Fruit fly (Drosophila melanogaster) whole organism, embryonic: ENCODE data around the gene Lcp65Ab1.

ENCODE experiments used
- CG12659 ChIP-seq: fragments of 200-800 bp; sonication (Bioruptor generic); optimal IDR thresholded peaks from 3 replicates; lab custom pipeline; 2017; ENCODE audit warnings: mild to moderate bottlenecking, missing biosample characterization, missing genetic modification reagents, missing genetic modification characterization
- CG12744 ChIP-seq: fragments of 200-800 bp; sonication (Bioruptor generic); optimal IDR thresholded peaks from 2 replicates; lab custom pipeline; 2016; ENCODE audit warnings: missing biosample characterization, missing genetic modification characterization
- CG14014 ChIP-seq: fragments of 200-800 bp; sonication (Bioruptor generic); IDR thresholded peaks from 2 replicates; pipeline ENCODE4 v1.3.6; 2022; ENCODE audit warnings: missing biosample characterization, missing genetic modification characterization
- CG14667 ChIP-seq: fragments of 200-800 bp; sonication (Bioruptor generic); IDR thresholded peaks from 2 replicates; pipeline ENCODE4 v1.3.6; 2022; ENCODE audit warnings: missing biosample characterization, missing genetic modification characterization
- CG15073 ChIP-seq: fragments of 200-800 bp; sonication (Bioruptor generic); optimal IDR thresholded peaks from 2 replicates; lab custom pipeline; 2016; ENCODE audit warnings: missing biosample characterization, missing genetic modification characterization
- CG15601 ChIP-seq: fragments of 200-800 bp; sonication (Bioruptor generic); optimal IDR thresholded peaks from 3 replicates; lab custom pipeline; 2019; ENCODE audit warnings: missing biosample characterization, mild to moderate bottlenecking, missing genetic modification characterization, moderate library complexity
- CG17186 ChIP-seq: fragments of 200-800 bp; sonication (Bioruptor generic); optimal IDR thresholded peaks from 3 replicates; lab custom pipeline; 2017; ENCODE audit warnings: missing biosample characterization, missing genetic modification reagents, missing genetic modification characterization
- CG17328 ChIP-seq: fragments of 200-800 bp; sonication (Bioruptor generic); IDR thresholded peaks from 2 replicates; pipeline ENCODE4 v1.3.6; 2022; ENCODE audit warnings: missing biosample characterization, missing genetic modification characterization
- CG18764 ChIP-seq: fragments of 200-800 bp; sonication (Bioruptor generic); optimal IDR thresholded peaks from 3 replicates; lab custom pipeline; 2016; ENCODE audit warnings: missing biosample characterization, missing genetic modification characterization
- CG2889 ChIP-seq: fragments of 200-800 bp; sonication (Bioruptor generic); IDR thresholded peaks from 3 replicates; pipeline ENCODE4 v1.3.6; 2022; ENCODE audit warnings: missing biosample characterization, missing genetic modification characterization
- CG30020 ChIP-seq: fragments of 200-800 bp; optimal IDR thresholded peaks from 2 replicates; lab custom pipeline; 2019; ENCODE audit warnings: missing biosample characterization, mild to moderate bottlenecking, missing genetic modification characterization, moderate library complexity
- CG30431 ChIP-seq: fragments of 200-800 bp; sonication (Bioruptor generic); optimal IDR thresholded peaks from 2 replicates; lab custom pipeline; 2017; ENCODE audit warnings: missing biosample characterization, missing genetic modification characterization
- CG31365 ChIP-seq: fragments of 200-800 bp; sonication (Bioruptor generic); optimal IDR thresholded peaks from 2 replicates; lab custom pipeline; 2018; ENCODE audit warnings: missing biosample characterization, mild to moderate bottlenecking, missing genetic modification characterization
- CG3281 ChIP-seq: fragments of 200-800 bp; sonication (Bioruptor generic); optimal IDR thresholded peaks from 3 replicates; lab custom pipeline; 2017; ENCODE audit warnings: missing biosample characterization, mild to moderate bottlenecking, missing genetic modification characterization
- CG6813 ChIP-seq: fragments of 200-800 bp; sonication (Bioruptor generic); optimal IDR thresholded peaks from 2 replicates; lab custom pipeline; 2017; ENCODE audit warnings: missing biosample characterization, missing genetic modification characterization, mild to moderate bottlenecking, moderate library complexity, missing genetic modification reagents
- CG7786 ChIP-seq: fragments of 200-800 bp; sonication (Bioruptor generic); optimal IDR thresholded peaks from 2 replicates; lab custom pipeline; 2016; ENCODE audit warnings: missing biosample characterization, missing genetic modification characterization
- CG8281 ChIP-seq: fragments of 200-800 bp; sonication (Bioruptor generic); optimal IDR thresholded peaks from 2 replicates; lab custom pipeline; 2018; ENCODE audit warnings: missing biosample characterization, mild to moderate bottlenecking, missing genetic modification characterization, moderate library complexity
- CG9817 ChIP-seq: fragments of 200-800 bp; sonication (Bioruptor generic); optimal IDR thresholded peaks from 2 replicates; lab custom pipeline; 2018; ENCODE audit warnings: missing biosample characterization, mild to moderate bottlenecking, missing genetic modification characterization, moderate library complexity
- Fer3 ChIP-seq: fragments of 200-800 bp; sonication (Bioruptor generic); optimal IDR thresholded peaks from 2 replicates; lab custom pipeline; 2018; ENCODE audit warnings: missing biosample characterization, mild to moderate bottlenecking, missing genetic modification characterization, moderate library complexity
- Gsc ChIP-seq: fragments of 200-800 bp; sonication (Bioruptor generic); IDR thresholded peaks from 2 replicates; pipeline ENCODE4 v1.3.6; 2022; ENCODE audit warnings: missing biosample characterization, missing genetic modification characterization
- HLH4C ChIP-seq: fragments of 200-800 bp; sonication (Bioruptor generic); IDR thresholded peaks from 3 replicates; pipeline ENCODE4 v1.3.6; 2022; ENCODE audit warnings: missing biosample characterization, missing genetic modification characterization; ENCODE audit not compliant: partially characterized antibody
- Hmr ChIP-seq: fragments of 200-800 bp; sonication (Bioruptor generic); optimal IDR thresholded peaks from 3 replicates; lab custom pipeline; 2017; ENCODE audit warnings: mild to moderate bottlenecking, missing biosample characterization, missing genetic modification reagents, missing genetic modification characterization
- Lhr ChIP-seq: fragments of 200-800 bp; sonication (Bioruptor generic); optimal IDR thresholded peaks from 3 replicates; lab custom pipeline; 2017; ENCODE audit warnings: mild to moderate bottlenecking, missing biosample characterization, missing genetic modification reagents, missing genetic modification characterization
- Lim3 ChIP-seq: fragments of 200-800 bp; sonication (Bioruptor generic); IDR thresholded peaks from 2 replicates; pipeline ENCODE4 v1.3.6; 2022; ENCODE audit warnings: missing biosample characterization, missing genetic modification characterization
- Sin3A ChIP-seq: fragments of >200 bp; optimal IDR thresholded peaks from 2 replicates; lab custom pipeline; 2018
- Sox100B ChIP-seq: fragments of 200-800 bp; sonication (Bioruptor generic); optimal IDR thresholded peaks from 3 replicates; lab custom pipeline; 2018; ENCODE audit warnings: missing biosample characterization, mild to moderate bottlenecking, missing genetic modification characterization
- ase ChIP-seq: fragments of 200-800 bp; sonication (Bioruptor generic); IDR thresholded peaks from 3 replicates; pipeline ENCODE4 v1.3.6; 2022; ENCODE audit warnings: missing biosample characterization, missing genetic modification characterization
- ash1 ChIP-seq: fragments of 200-800 bp; sonication (Bioruptor generic); optimal IDR thresholded peaks from 2 replicates; lab custom pipeline; 2018; ENCODE audit warnings: missing biosample characterization, mild to moderate bottlenecking, missing genetic modification characterization
- br ChIP-seq: fragments of >200 bp; optimal IDR thresholded peaks from 2 replicates; lab custom pipeline; 2017
- caup ChIP-seq: fragments of 200-800 bp; sonication (Bioruptor generic); optimal IDR thresholded peaks from 3 replicates; lab custom pipeline; 2017; ENCODE audit warnings: missing biosample characterization, mild to moderate bottlenecking, missing genetic modification characterization, moderate library complexity; ENCODE audit not compliant: severe bottlenecking
- chif ChIP-seq, 2 experiments: fragments of 200-800 bp; sonication (Bioruptor generic); optimal IDR thresholded peaks; 3 replicates each; lab custom pipeline; 2016; ENCODE audit warnings: missing biosample characterization in 2 of 2, missing genetic modification characterization in 2 of 2
- chm ChIP-seq: fragments of 200-800 bp; sonication (Bioruptor generic); IDR thresholded peaks from 2 replicates; pipeline ENCODE4 v1.3.6; 2022; ENCODE audit warnings: missing biosample characterization, missing genetic modification characterization
- crol ChIP-seq: fragments of 200-800 bp; sonication (Bioruptor generic); IDR thresholded peaks from 2 replicates; pipeline ENCODE4 v1.3.6; 2022; ENCODE audit warnings: missing biosample characterization, missing genetic modification characterization
- dm ChIP-seq: fragments of 200-800 bp; sonication (Bioruptor generic); optimal IDR thresholded peaks from 3 replicates; lab custom pipeline; 2016; ENCODE audit warnings: missing biosample characterization, missing genetic modification characterization
- en ChIP-seq: fragments of 200-800 bp; sonication (Bioruptor generic); optimal IDR thresholded peaks from 2 replicates; lab custom pipeline; 2016; ENCODE audit warnings: missing biosample characterization, missing genetic modification characterization
- fd96Cb ChIP-seq: fragments of 200-800 bp; sonication (Bioruptor generic); optimal IDR thresholded peaks from 2 replicates; lab custom pipeline; 2018; ENCODE audit warnings: missing biosample characterization, mild to moderate bottlenecking, missing genetic modification characterization, moderate library complexity
- ftz-f1 ChIP-seq: fragments of 200-800 bp; sonication (Bioruptor generic); optimal IDR thresholded peaks from 2 replicates; lab custom pipeline; 2016; ENCODE audit warnings: missing biosample characterization, missing genetic modification characterization
- gce ChIP-seq: fragments of 200-800 bp; sonication (Bioruptor generic); IDR thresholded peaks from 3 replicates; pipeline ENCODE4 v1.3.6; 2022; ENCODE audit warnings: missing biosample characterization, missing genetic modification characterization
- grn ChIP-seq: fragments of 200-800 bp; sonication (Bioruptor generic); optimal IDR thresholded peaks from 3 replicates; lab custom pipeline; 2017; ENCODE audit warnings: missing biosample characterization, missing genetic modification characterization
- kah ChIP-seq: fragments of 200-800 bp; sonication (Bioruptor generic); optimal IDR thresholded peaks from 2 replicates; lab custom pipeline; 2018; ENCODE audit warnings: missing biosample characterization, mild to moderate bottlenecking, missing genetic modification characterization
- lilli ChIP-seq: fragments of 200-800 bp; sonication (Bioruptor generic); optimal IDR thresholded peaks from 3 replicates; lab custom pipeline; 2016; ENCODE audit warnings: missing biosample characterization, missing genetic modification characterization
- luna ChIP-seq: fragments of 200-800 bp; sonication (Bioruptor generic); optimal IDR thresholded peaks from 2 replicates; lab custom pipeline; 2016; ENCODE audit warnings: missing biosample characterization, missing genetic modification characterization
- nerfin-1 ChIP-seq: fragments of 200-800 bp; sonication (Bioruptor generic); optimal IDR thresholded peaks from 3 replicates; lab custom pipeline; 2019; ENCODE audit warnings: missing biosample characterization, mild to moderate bottlenecking, missing genetic modification characterization, moderate library complexity
- oc ChIP-seq: fragments of 200-800 bp; sonication (Bioruptor generic); optimal IDR thresholded peaks from 2 replicates; lab custom pipeline; 2018; ENCODE audit warnings: missing biosample characterization, mild to moderate bottlenecking, missing genetic modification characterization, moderate library complexity
- otp ChIP-seq: fragments of 200-800 bp; sonication (Bioruptor generic); IDR thresholded peaks from 3 replicates; pipeline ENCODE4, ENCODE4 v1.3.6; 2022; ENCODE audit warnings: missing biosample characterization, missing genetic modification characterization
- pan ChIP-seq, 4 experiments: fragments of >200 bp in 3 of 4; fragments of 200-800 bp in 1 of 4; sonication (Bioruptor generic) in 1 of 4; optimal IDR thresholded peaks in 3 of 4; IDR thresholded peaks in 1 of 4; 2 replicates each; pipeline versions ENCODE4 v1.3.6 to Lab custom; 2017 to 2022; ENCODE audit warnings: missing biosample characterization in 2 of 4, missing genetic modification characterization in 2 of 4, mixed read lengths in 1 of 4
- pzg ChIP-seq: fragments of 200-800 bp; sonication (Bioruptor generic); optimal IDR thresholded peaks from 3 replicates; lab custom pipeline; 2018; ENCODE audit warnings: missing biosample characterization, mild to moderate bottlenecking, missing genetic modification characterization, moderate library complexity
- scrt ChIP-seq: fragments of 200-800 bp; sonication (Bioruptor generic); optimal IDR thresholded peaks from 2 replicates; lab custom pipeline; 2018; ENCODE audit warnings: missing biosample characterization, mild to moderate bottlenecking, missing genetic modification characterization, moderate library complexity
- slou ChIP-seq: fragments of 200-800 bp; sonication (Bioruptor generic); optimal IDR thresholded peaks from 3 replicates; lab custom pipeline; 2016; ENCODE audit warnings: missing biosample characterization, missing genetic modification characterization
- sqz ChIP-seq: fragments of 200-800 bp; sonication (Bioruptor generic); optimal IDR thresholded peaks from 3 replicates; lab custom pipeline; 2018; ENCODE audit warnings: missing biosample characterization, mild to moderate bottlenecking, missing genetic modification characterization
- vfl ChIP-seq: fragments of 200-800 bp; sonication (Bioruptor generic); optimal IDR thresholded peaks from 2 replicates; lab custom pipeline; 2016; ENCODE audit warnings: missing biosample characterization, missing genetic modification characterization

Lcp65Ab1 gene

dm6 chr3L:6181776-6182175, 32.4 kb downstream of the Lcp65Ab1 start, which contains the start of gene CG10274 (continued):
- TF ChIP-seq CG15601 (tag; lab: Kevin White, UChicago), result no peak
- peak; percentile 39 for TF ChIP-seq CG14667 (GFP tag; lab: Robert Waterston, UW)
- TF ChIP-seq vfl (GFP tag; lab: Kevin White, UChicago), result no peak
- TF ChIP-seq sqz, result no peak
- TF ChIP-seq CG14014 (GFP tag; lab: Robert Waterston, UW), result peak; percentile 76
- no peak for TF ChIP-seq otp (GFP tag; lab: Robert Waterston, UW)
- TF ChIP-seq CG17328 (GFP tag; lab: Robert Waterston, UW), result peak; percentile 49; the same call in 1 of the 2 replicates
- peak; percentile 58 to 71 for TF ChIP-seq chif (GFP tag; optimal IDR thresholded peaks at IDR 0.05; lab: Kevin White, UChicago)
- no peak for TF ChIP-seq oc (tag; lab: Kevin White, UChicago)
- TF ChIP-seq caup (GFP tag; lab: Kevin White, UChicago), result no peak
- no peak for TF ChIP-seq CG8281 (tag; lab: Kevin White, UChicago)
- TF ChIP-seq Sox100B (GFP tag; lab: Kevin White, UChicago), result no peak
- TF ChIP-seq CG12659, result peak; percentile 84
- peak; percentile 72 for TF ChIP-seq CG18764 (GFP tag; lab: Kevin White, UChicago)
- TF ChIP-seq CG12744 (GFP tag; lab: Kevin White, UChicago), result peak; percentile 48
- TF ChIP-seq br (lab: Kevin White, UChicago), result no peak
- no peak for TF ChIP-seq CG6813 (GFP tag; lab: Kevin White, UChicago)
- no peak for TF ChIP-seq ftz-f1 (GFP tag; lab: Kevin White, UChicago)
- peak; percentile 73 for TF ChIP-seq Fer3 (tag; lab: Kevin White, UChicago)
- TF ChIP-seq CG31365 (tag; lab: Kevin White, UChicago), result no peak
- peak; percentile 65 for TF ChIP-seq luna (GFP tag; lab: Kevin White, UChicago)
- TF ChIP-seq scrt, result no peak
- no peak for TF ChIP-seq pan (optimal IDR thresholded peaks at IDR 0.05; lab: Kevin White, UChicago)
- peak in 1 of 2 experiments; percentile 55 for TF ChIP-seq pan (GFP tag; optimal IDR thresholded peaks at IDR 0.05 in 1 of 2, IDR thresholded peaks at IDR 0.05 in 1 of 2)
- TF ChIP-seq CG30431, result peak; percentile 16
- TF ChIP-seq CG17186 (GFP tag; lab: Kevin White, UChicago), result peak; percentile 66
- no peak for TF ChIP-seq crol (GFP tag; lab: Robert Waterston, UW)
- peak; percentile 30 for TF ChIP-seq dm (GFP tag; lab: Kevin White, UChicago)
- TF ChIP-seq Hmr (GFP tag; lab: Kevin White, UChicago), result no peak
- TF ChIP-seq CG2889 (GFP tag; lab: Robert Waterston, UW), result 0 out of 3 replicates have a peak, but pooled peaks have one; percentile 38
- TF ChIP-seq Sin3A (lab: Kevin White, UChicago), result peak; percentile 75
- no peak for TF ChIP-seq grn (GFP tag; lab: Kevin White, UChicago)
- TF ChIP-seq CG3281 (GFP tag; lab: Kevin White, UChicago), result no peak
- TF ChIP-seq ash1 (GFP tag; lab: Kevin White, UChicago), result no peak
- TF ChIP-seq Lhr (GFP tag; lab: Kevin White, UChicago), result peak; percentile 55
- TF ChIP-seq CG9817 (tag; lab: Kevin White, UChicago), result peak; percentile 81
- TF ChIP-seq gce (GFP tag; lab: Robert Waterston, UW), result no peak
- TF ChIP-seq HLH4C (GFP tag; lab: Robert Waterston, UW), result no peak
- no peak for TF ChIP-seq CG15073 (GFP tag; lab: Kevin White, UChicago)
- TF ChIP-seq kah, result no peak
- TF ChIP-seq Lim3 (GFP tag; lab: Robert Waterston, UW), result no peak
- no peak for TF ChIP-seq Gsc (GFP tag; lab: Robert Waterston, UW)
- TF ChIP-seq CG30020, result peak; percentile 79
- TF ChIP-seq chm (GFP tag; lab: Robert Waterston, UW), result no peak
- TF ChIP-seq fd96Cb, result peak; percentile 65
- peak; percentile 81 for TF ChIP-seq nerfin-1 (tag; lab: Kevin White, UChicago)
- peak; percentile 85 for TF ChIP-seq lilli (GFP tag; lab: Kevin White, UChicago)
- TF ChIP-seq slou (GFP tag; lab: Kevin White, UChicago), result peak; percentile 76
- peak; percentile 71 for TF ChIP-seq CG7786 (GFP tag; lab: Kevin White, UChicago)
- TF ChIP-seq ase (GFP tag; lab: Robert Waterston, UW), result 0 out of 3 replicates have a peak, but pooled peaks have one; percentile 13
- peak; percentile 65 for TF ChIP-seq pzg (GFP tag; lab: Kevin White, UChicago)
- TF ChIP-seq en (GFP tag; lab: Kevin White, UChicago), result no peak
